Worm (Caenorhabditis elegans) whole organism, L4 larva: Measurements from ENCODE around the gene B0280.9.

Experiments
- D1046.2 ChIP-seq: fragments of 200-800 bp; sonication (Bioruptor generic); IDR thresholded peaks from 2 replicates; pipeline ENCODE4 v1.3.6; 2022; ENCODE audit warnings: missing genetic modification characterization, missing compliant biosample characterization
- T20F7.1 ChIP-seq: fragments of 200-800 bp; sonication (Bioruptor generic); optimal IDR thresholded peaks from 2 replicates; lab custom pipeline; 2018; ENCODE audit warnings: mild to moderate bottlenecking, missing genetic modification characterization, missing compliant biosample characterization
- T26A8.4 ChIP-seq: fragments of 200-800 bp; sonication (Bioruptor generic); IDR thresholded peaks from 2 replicates; pipeline ENCODE4 v1.3.6; 2022; ENCODE audit warnings: missing genetic modification characterization, missing compliant biosample characterization
- Y48G9A.11 ChIP-seq: fragments of 200-800 bp; sonication (Bioruptor generic); IDR thresholded peaks from 2 replicates; pipeline ENCODE4 v1.3.6; 2022; ENCODE audit warnings: missing genetic modification reagents, missing genetic modification characterization, missing compliant biosample characterization
- aha-1 ChIP-seq: fragments of 150-350 bp; peaks from one replicate; lab custom pipeline; 2014; ENCODE audit warnings: missing biosample characterization, missing genetic modification characterization
- arid-1 ChIP-seq: fragments of 200-800 bp; sonication (Bioruptor generic); conservative IDR thresholded peaks from 2 replicates; pipeline ENCODE4 v1.3.6; 2022; ENCODE audit warnings: missing genetic modification reagents, missing genetic modification characterization, missing compliant biosample characterization
- attf-4 ChIP-seq: sonication (generic microtip); optimal IDR thresholded peaks from 3 replicates; lab custom pipeline; 2017; ENCODE audit warnings: missing biosample characterization, missing genetic modification characterization
- cey-2 ChIP-seq: sonication (generic microtip); optimal IDR thresholded peaks from 3 replicates; lab custom pipeline; 2017; ENCODE audit warnings: missing genetic modification characterization, mild to moderate bottlenecking, missing compliant biosample characterization, antibody characterized with exemption, borderline replicate concordance; ENCODE audit not compliant: insufficient read depth
- daf-16 ChIP-seq, 3 experiments: sonication (generic microtip); optimal IDR thresholded peaks; 2 replicates each; lab custom pipeline; 2016 to 2017; ENCODE audit warnings: missing genetic modification characterization in 3 of 3, missing genetic modification reagents in 3 of 3, mild to moderate bottlenecking in 2 of 3, missing compliant biosample characterization in 2 of 3, missing biosample characterization in 1 of 3, moderate library complexity in 1 of 3
- daf-19 ChIP-seq: fragments of 200-800 bp; sonication (Bioruptor generic); conservative IDR thresholded peaks from 2 replicates; pipeline ENCODE4 v1.3.6; 2022; ENCODE audit warnings: missing genetic modification characterization, missing compliant biosample characterization
- dmd-8 ChIP-seq: fragments of 200-800 bp; sonication (Bioruptor generic); IDR thresholded peaks from 2 replicates; pipeline ENCODE4 v1.3.6; 2022; ENCODE audit warnings: missing genetic modification characterization, missing compliant biosample characterization
- dpl-1 ChIP-seq: fragments of 150-350 bp; optimal IDR thresholded peaks from 2 replicates; lab custom pipeline; 2014; ENCODE audit warnings: missing biosample characterization, missing genetic modification reagents, missing genetic modification characterization
- dve-1 ChIP-seq: sonication (generic microtip); optimal IDR thresholded peaks from 2 replicates; lab custom pipeline; 2017; ENCODE audit warnings: antibody characterized with exemption, mild to moderate bottlenecking, missing genetic modification characterization, missing compliant biosample characterization; ENCODE audit not compliant: insufficient read depth
- fos-1 ChIP-seq: fragments of 150-350 bp; optimal IDR thresholded peaks from 2 replicates; lab custom pipeline; 2014; ENCODE audit warnings: missing biosample characterization, missing genetic modification characterization
- hif-1 ChIP-seq, 2 experiments: sonication (generic microtip); optimal IDR thresholded peaks; 2 replicates each; lab custom pipeline; 2016 to 2017; ENCODE audit warnings: missing compliant biosample characterization in 2 of 2, missing genetic modification characterization in 2 of 2, missing genetic modification reagents in 2 of 2, missing genotype in 2 of 2, mild to moderate bottlenecking in 1 of 2
- hlh-11 ChIP-seq: fragments of 200-800 bp; sonication (Bioruptor generic); optimal IDR thresholded peaks from 2 replicates; lab custom pipeline; 2018; ENCODE audit warnings: mild to moderate bottlenecking, missing genetic modification characterization, missing compliant biosample characterization
- hlh-30 ChIP-seq: sonication (generic microtip); optimal IDR thresholded peaks from 2 replicates; lab custom pipeline; 2017; ENCODE audit warnings: antibody characterized with exemption, mild to moderate bottlenecking, missing genetic modification characterization, missing compliant biosample characterization; ENCODE audit not compliant: insufficient read depth
- jun-1 ChIP-seq: fragments of 150-350 bp; optimal IDR thresholded peaks from 2 replicates; lab custom pipeline; 2014; ENCODE audit warnings: missing biosample characterization, missing genetic modification reagents, missing genetic modification characterization
- lsy-2 ChIP-seq, 2 experiments: fragments of 150-350 bp in 1 of 2; sonication (generic microtip) in 1 of 2; optimal IDR thresholded peaks; 2 replicates each; lab custom pipeline; 2014 to 2017; ENCODE audit warnings: missing biosample characterization in 2 of 2, missing genetic modification characterization in 2 of 2
- madf-9 ChIP-seq: fragments of 200-800 bp; sonication (Bioruptor generic); conservative IDR thresholded peaks from 2 replicates; pipeline ENCODE4 v1.3.6; 2022; ENCODE audit warnings: missing genetic modification reagents, missing genetic modification characterization, missing compliant biosample characterization
- mes-2 ChIP-seq: sonication (generic microtip); optimal IDR thresholded peaks from 2 replicates; lab custom pipeline; 2016; ENCODE audit warnings: missing genotype, mild to moderate bottlenecking, missing genetic modification characterization, missing compliant biosample characterization; ENCODE audit not compliant: poor library complexity, severe bottlenecking
- nhr-102 ChIP-seq: sonication (generic microtip); optimal IDR thresholded peaks from 2 replicates; lab custom pipeline; 2016; ENCODE audit warnings: mild to moderate bottlenecking, missing genetic modification characterization, moderate library complexity, missing compliant biosample characterization
- nhr-25 ChIP-seq: sonication (generic microtip); optimal IDR thresholded peaks from 2 replicates; lab custom pipeline; 2017; ENCODE audit warnings: missing genetic modification characterization, mild to moderate bottlenecking, missing compliant biosample characterization, antibody characterized with exemption, moderate library complexity, borderline replicate concordance; ENCODE audit not compliant: insufficient read depth
- nhr-41 ChIP-seq: fragments of 200-800 bp; sonication (Bioruptor generic); IDR thresholded peaks from 2 replicates; pipeline ENCODE4 v1.3.6; 2022; ENCODE audit warnings: missing genetic modification reagents, missing genetic modification characterization, missing compliant biosample characterization
- nhr-42 ChIP-seq: fragments of 200-800 bp; sonication (Bioruptor generic); IDR thresholded peaks from 2 replicates; pipeline ENCODE4 v1.3.6; 2022; ENCODE audit warnings: missing genetic modification characterization, missing compliant biosample characterization
- nhr-48 ChIP-seq: sonication (generic microtip); optimal IDR thresholded peaks from 2 replicates; lab custom pipeline; 2016; ENCODE audit warnings: mild to moderate bottlenecking, missing genetic modification characterization, missing compliant biosample characterization
- pha-4 ChIP-seq, 2 experiments: fragments of 150-350 bp in 1 of 2; fragments of 200-800 bp in 1 of 2; sonication (Bioruptor generic) in 1 of 2; IDR thresholded peaks in 1 of 2; optimal IDR thresholded peaks in 1 of 2; 2 replicates each; pipeline versions ENCODE4 v1.3.6 to Lab custom; 2014 to 2022; ENCODE audit warnings: missing genetic modification characterization in 2 of 2, missing genetic modification reagents in 2 of 2, missing biosample characterization in 1 of 2, missing compliant biosample characterization in 1 of 2
- rbr-2 ChIP-seq: sonication (generic microtip); optimal IDR thresholded peaks from 2 replicates; lab custom pipeline; 2016; ENCODE audit warnings: missing genotype, missing genetic modification characterization, missing compliant biosample characterization
- set-16 ChIP-seq: fragments of 200-800 bp; sonication (Bioruptor generic); IDR thresholded peaks from 2 replicates; pipeline ENCODE4 v1.3.6; 2022; ENCODE audit warnings: missing genetic modification reagents, missing genetic modification characterization, missing compliant biosample characterization
- skn-1 ChIP-seq: fragments of 150-350 bp; optimal IDR thresholded peaks from 2 replicates; lab custom pipeline; 2014; ENCODE audit warnings: missing biosample characterization, missing genetic modification characterization
- snpc-4 ChIP-seq: fragments of 150-350 bp; optimal IDR thresholded peaks from 2 replicates; lab custom pipeline; 2014; ENCODE audit warnings: missing biosample characterization, missing genetic modification characterization
- spr-3 ChIP-seq: fragments of 200-800 bp; sonication (Bioruptor generic); optimal IDR thresholded peaks from 2 replicates; lab custom pipeline; 2018; ENCODE audit warnings: mild to moderate bottlenecking, missing genetic modification characterization, missing compliant biosample characterization
- tra-1 ChIP-seq: fragments of 200-800 bp; sonication (Bioruptor generic); IDR thresholded peaks from 2 replicates; pipeline ENCODE4 v1.3.6; 2022; ENCODE audit warnings: missing genetic modification reagents, missing genetic modification characterization, missing compliant biosample characterization
- unc-62 ChIP-seq, 3 experiments: fragments of 150-350 bp in 1 of 3; sonication (generic microtip); optimal IDR thresholded peaks in 2 of 3; peaks in 1 of 3; 1 replicate in 1 of 3; 2 replicates in 2 of 3; lab custom pipeline; 2014 to 2017; ENCODE audit warnings: missing biosample characterization in 3 of 3, missing genetic modification characterization in 3 of 3, missing genetic modification reagents in 3 of 3, missing genotype in 1 of 3
- zfp-2 ChIP-seq: sonication (generic microtip); optimal IDR thresholded peaks from 2 replicates; lab custom pipeline; 2016; ENCODE audit warnings: mild to moderate bottlenecking, missing genetic modification characterization, missing compliant biosample characterization
- zfp-3 ChIP-seq: fragments of 200-800 bp; sonication (Bioruptor generic); conservative IDR thresholded peaks from 2 replicates; pipeline ENCODE4 v1.3.6; 2022; ENCODE audit warnings: missing genetic modification reagents, missing genetic modification characterization, missing compliant biosample characterization

B0280.9 gene

ce11 chrIII:7140228-7140710, 17.6 kb upstream of the B0280.9 start (continued):
- peak; percentile 12 for TF ChIP-seq dpl-1 (GFP tag; lab: Kevin White, UChicago)
- no peak for TF ChIP-seq jun-1 (tag; lab: Kevin White, UChicago)
- no peak for TF ChIP-seq daf-16 (GFP tag; optimal IDR thresholded peaks at IDR 0.05; lab: Kevin White, UChicago)
- TF ChIP-seq daf-16 (tag; optimal IDR thresholded peaks at IDR 0.05; lab: Kevin White, UChicago) = peak; percentile 25
- TF ChIP-seq nhr-102 (tag; lab: Kevin White, UChicago) = peak; percentile 57
- peak; percentile 79 for TF ChIP-seq aha-1 (tag; lab: Kevin White, UChicago)
- no peak for TF ChIP-seq rbr-2 (tag; lab: Kevin White, UChicago)
- TF ChIP-seq madf-9 (GFP tag; lab: Robert Waterston, UW) = no peak
- 0 out of 2 replicates have a peak, but pooled peaks have one; percentile 34 for TF ChIP-seq daf-19
- peak; percentile 68; the same call in 1 of the 2 replicates for TF ChIP-seq dmd-8
- TF ChIP-seq T20F7.1 (GFP tag; lab: Kevin White, UChicago) = no peak
- TF ChIP-seq arid-1 (GFP tag; lab: Robert Waterston, UW) = peak; percentile 53

- TF ChIP-seq hlh-30 (no peak), nhr-41 (no peak), cey-2 (tag; lab: Kevin White, UChicago) (no peak), pha-4 (GFP tag; IDR thresholded peaks at IDR 0.05; lab: Robert Waterston, UW) (no peak), pha-4 (tag; optimal IDR thresholded peaks at IDR 0.05; lab: Kevin White, UChicago) (no peak), hlh-11 (tag; lab: Kevin White, UChicago) (no peak), D1046.2 (GFP tag; lab: Robert Waterston, UW) (no peak), spr-3 (GFP tag; lab: Kevin White, UChicago) (no peak), dve-1 (tag; lab: Kevin White, UChicago) (no peak), zfp-3 (GFP tag; lab: Robert Waterston, UW) (no peak), snpc-4 (tag; lab: Kevin White, UChicago) (no peak), nhr-25 (tag; lab: Kevin White, UChicago) (no peak), unc-62 (GFP tag; optimal IDR thresholded peaks at IDR 0.05 in 1 of 2; lab: Kevin White, UChicago) (no peak), unc-62 (tag; optimal IDR thresholded peaks at IDR 0.05; lab: Kevin White, UChicago) (no peak), nhr-48 (no peak), T26A8.4 (GFP tag; lab: Robert Waterston, UW) (no peak), set-16 (GFP tag; lab: Robert Waterston, UW) (no peak)
- TF ChIP-seq, all 104 proteins: peak for 0
Measured at ce11 chrIII:7138178-7138577, 15.5 kb upstream of the B0280.9 start, which contains the start of gene B0280.11. B0280.11 (minus strand) TSS chrIII:7138278.

- TF ChIP-seq fos-1 (tag; lab: Kevin White, UChicago) = no peak
- no peak for TF ChIP-seq T26A8.4 (GFP tag; lab: Robert Waterston, UW)
- no peak for TF ChIP-seq tra-1 (GFP tag; lab: Robert Waterston, UW)
- TF ChIP-seq skn-1 (tag; lab: Kevin White, UChicago) = no peak
- no peak for TF ChIP-seq hif-1 (tag; optimal IDR thresholded peaks at IDR 0.05; lab: Kevin White, UChicago)
- TF ChIP-seq attf-4 (tag; lab: Kevin White, UChicago) = no peak
- TF ChIP-seq nhr-42 = no peak
Measured at ce11 chrIII:7136015-7136414, 13.3 kb upstream of the B0280.9 start, which contains the start of gene B0280.17. B0280.17 (minus strand) TSS chrIII:7136115.

ce11 chrIII:7133559-7133958, 10.9 kb upstream of the B0280.9 start, which contains the start of the genes pot-1 and ggtb-1:
pot-1 (minus strand) TSS chrIII:7133678.
ggtb-1 (plus strand) TSS chrIII:7133766.
- TF ChIP-seq tra-1 (GFP tag; lab: Robert Waterston, UW) (no peak), lsy-2 (tag; optimal IDR thresholded peaks at IDR 0.05; lab: Kevin White, UChicago) (peak in 1 of 2 experiments; percentile 37), Y48G9A.11 (GFP tag; lab: Robert Waterston, UW) (peak; percentile 81), T20F7.1 (GFP tag; lab: Kevin White, UChicago) (peak; percentile 92), cey-2 (tag; lab: Kevin White, UChicago) (no peak), mes-2 (tag; lab: Kevin White, UChicago) (peak; percentile 46), zfp-2 (tag; lab: Kevin White, UChicago) (no peak), dpl-1 (GFP tag; lab: Kevin White, UChicago) (peak; percentile 50), daf-16 (GFP tag; optimal IDR thresholded peaks at IDR 0.05; lab: Kevin White, UChicago) (no peak), daf-16 (tag; optimal IDR thresholded peaks at IDR 0.05; lab: Kevin White, UChicago) (peak; percentile 29)
